Worm (Caenorhabditis elegans): Measurements from ENCODE around the gene clec-55.
A peak's percentile ranks its signal among the peaks of the same experiment; 100 is the strongest.
"Not testable (repeated sequence)": the region's sequence is repeated elsewhere in the genome, so short reads cannot be mapped to it uniquely, and the experiment has no call there.

The clec-55 gene

DNA sequence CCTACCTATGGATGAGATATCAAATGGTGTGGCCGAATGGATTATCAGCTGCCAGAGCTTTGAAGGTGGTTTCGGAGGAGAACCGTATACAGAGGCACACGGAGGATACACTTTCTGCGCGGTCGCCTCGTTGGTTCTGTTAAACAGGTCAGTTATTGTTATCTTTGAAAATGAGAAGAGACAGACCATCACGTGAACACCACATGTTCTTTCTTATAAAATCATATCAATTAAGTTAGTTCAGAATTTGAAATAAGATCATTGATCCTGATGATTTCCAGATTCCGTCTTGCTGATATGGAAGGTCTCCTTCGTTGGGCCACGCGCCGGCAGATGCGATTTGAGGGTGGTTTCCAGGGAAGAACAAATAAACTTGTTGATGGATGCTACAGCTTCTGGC is 30.4 kb upstream of the clec-55 start:
- TF ChIP-seq nhr-129 (tag; optimal IDR thresholded peaks at IDR 0.05) (no peak), ama-1 (optimal IDR thresholded peaks at IDR 0.05) (no peak), nhr-21 (tag; optimal IDR thresholded peaks at IDR 0.05) (peak; percentile 35)

DNA sequence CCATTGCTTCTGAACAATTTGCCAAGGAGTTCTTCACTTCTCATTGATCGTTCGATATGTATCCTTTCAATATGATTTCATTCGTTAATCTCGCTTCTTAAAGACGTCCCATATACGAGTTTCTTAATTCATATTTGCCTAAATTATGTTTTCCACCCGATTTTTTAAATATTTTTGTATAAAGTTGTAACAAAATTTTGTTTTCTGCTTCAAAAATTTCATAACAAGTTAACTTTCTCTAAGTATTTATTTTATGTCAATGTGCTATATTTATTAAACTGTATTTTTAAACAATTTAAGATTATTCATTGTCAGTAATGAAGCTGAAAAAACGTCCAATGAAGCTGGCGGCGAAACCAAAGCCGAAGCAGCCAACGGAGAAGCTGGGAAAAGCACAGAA is 29.7 kb upstream of the clec-55 start, which contains the start of gene F23B12.7:
TSS of gene F23B12.7 (plus strand) at position 301 of the 400 bp plus-strand sequence.
- no peak for TF ChIP-seq unc-55 (GFP tag; optimal IDR thresholded peaks at IDR 0.05)
- TF ChIP-seq unc-39 (tag; optimal IDR thresholded peaks at IDR 0.05), result no peak
- TF ChIP-seq ztf-4 (tag; optimal IDR thresholded peaks at IDR 0.05), result no peak
- TF ChIP-seq peb-1 (tag; optimal IDR thresholded peaks at IDR 0.05), result no peak
- TF ChIP-seq dmd-4 (tag; optimal IDR thresholded peaks at IDR 0.05), result no peak

DNA sequence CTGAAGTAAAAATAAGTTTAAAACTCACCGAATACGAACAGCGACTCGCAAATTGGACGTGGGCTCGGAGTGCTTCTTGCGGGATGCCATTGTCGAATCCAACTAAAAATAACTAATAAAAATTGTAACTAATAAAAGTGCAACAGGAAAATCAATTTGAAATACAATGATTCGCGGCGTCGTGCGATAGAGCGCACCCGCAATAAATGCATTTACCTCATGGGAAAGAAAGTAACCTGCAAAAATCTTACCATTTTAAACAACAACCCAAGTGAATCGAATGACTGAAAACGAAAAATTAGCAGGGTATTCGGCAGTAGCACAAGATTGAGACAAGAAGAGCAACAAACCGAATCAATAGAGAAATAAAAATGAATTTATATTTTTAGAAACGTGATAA is 22.5 kb upstream of the clec-55 start, which contains the start of gene bmk-1:
TSS of gene bmk-1 (minus strand) at position 359 of the 400 bp plus-strand sequence.
- TF ChIP-seq dmd-4 (tag; optimal IDR thresholded peaks at IDR 0.05) (no peak), gmeb-1 (tag; optimal IDR thresholded peaks at IDR 0.05) (peak; percentile 70), lin-39 (tag; optimal IDR thresholded peaks at IDR 0.05) (no peak), snpc-4 (tag; optimal IDR thresholded peaks at IDR 0.05) (no peak), nhr-129 (tag; optimal IDR thresholded peaks at IDR 0.05) (no peak), lin-13 (GFP tag; optimal IDR thresholded peaks at IDR 0.05) (no peak)

DNA sequence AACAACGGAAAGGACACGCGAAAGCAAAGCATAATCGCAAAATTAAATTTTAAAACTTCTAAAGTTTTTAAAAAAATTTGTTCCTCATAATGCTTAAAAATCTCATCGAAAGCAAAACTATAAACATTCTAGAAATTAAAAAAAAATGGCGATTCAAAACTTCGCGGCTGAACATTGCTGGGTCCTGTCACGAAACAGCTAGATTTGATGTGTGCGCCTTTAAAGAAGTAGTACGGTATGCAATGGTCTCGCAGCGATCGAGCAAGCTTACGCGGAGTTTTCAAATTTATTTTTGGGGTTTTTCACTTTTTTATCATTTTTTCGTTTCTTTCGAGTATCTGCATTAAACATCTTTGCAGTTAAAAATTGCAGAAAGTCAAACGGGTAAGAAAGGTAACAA is 22.0 kb upstream of the clec-55 start, which contains the start of gene coh-3:
TSS of gene coh-3 (plus strand) at position 353 of the 400 bp plus-strand sequence.
- TF ChIP-seq sma-3 (GFP tag; optimal IDR thresholded peaks at IDR 0.05), result no peak
- no peak for TF ChIP-seq nhr-6 (tag; optimal IDR thresholded peaks at IDR 0.05)
- no peak for TF ChIP-seq ztf-1 (GFP tag; conservative IDR thresholded peaks at IDR 0.05)
- TF ChIP-seq skn-1 (tag; optimal IDR thresholded peaks at IDR 0.05), result no peak

DNA sequence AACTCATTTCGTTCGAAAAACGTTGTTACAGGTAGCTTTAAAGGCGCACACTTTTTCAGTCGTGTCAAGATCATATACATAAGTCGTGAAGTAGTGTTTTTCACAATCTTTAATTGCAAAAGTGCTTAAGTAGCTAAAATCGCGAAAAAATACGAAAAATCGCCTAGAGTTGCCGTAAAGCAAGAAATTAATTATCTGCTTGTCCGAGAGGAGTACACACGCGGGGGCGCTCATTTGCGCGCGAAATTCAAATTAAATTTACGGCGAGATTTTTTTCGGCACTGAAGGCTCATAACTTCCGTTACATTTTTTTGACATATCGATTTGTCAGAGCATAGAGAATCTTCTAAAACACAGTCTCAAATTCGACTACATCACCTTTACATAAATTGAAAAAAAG is 19.0 kb upstream of the clec-55 start:
- TF ChIP-seq gmeb-1 (tag; optimal IDR thresholded peaks at IDR 0.05), result no peak
- no peak for TF ChIP-seq nhr-10 (tag; optimal IDR thresholded peaks at IDR 0.05)
- TF ChIP-seq lin-13 (GFP tag; optimal IDR thresholded peaks at IDR 0.05), result no peak
- no peak for TF ChIP-seq ztf-1 (GFP tag; conservative IDR thresholded peaks at IDR 0.05)
- TF ChIP-seq nhr-77 (tag; optimal IDR thresholded peaks at IDR 0.05), result no peak
- no peak for TF ChIP-seq lin-11 (tag; optimal IDR thresholded peaks at IDR 0.05)
- TF ChIP-seq ama-1 (optimal IDR thresholded peaks at IDR 0.05), result no peak
- no peak for TF ChIP-seq nhr-237 (tag; optimal IDR thresholded peaks at IDR 0.05)
- no peak for TF ChIP-seq nhr-129 (tag; optimal IDR thresholded peaks at IDR 0.05)
- no peak for TF ChIP-seq Y55F3AM.14 (GFP tag; optimal IDR thresholded peaks at IDR 0.05)
- no peak for TF ChIP-seq nhr-21 (tag; optimal IDR thresholded peaks at IDR 0.05)
- no peak for TF ChIP-seq lin-39 (tag; optimal IDR thresholded peaks at IDR 0.05)

DNA sequence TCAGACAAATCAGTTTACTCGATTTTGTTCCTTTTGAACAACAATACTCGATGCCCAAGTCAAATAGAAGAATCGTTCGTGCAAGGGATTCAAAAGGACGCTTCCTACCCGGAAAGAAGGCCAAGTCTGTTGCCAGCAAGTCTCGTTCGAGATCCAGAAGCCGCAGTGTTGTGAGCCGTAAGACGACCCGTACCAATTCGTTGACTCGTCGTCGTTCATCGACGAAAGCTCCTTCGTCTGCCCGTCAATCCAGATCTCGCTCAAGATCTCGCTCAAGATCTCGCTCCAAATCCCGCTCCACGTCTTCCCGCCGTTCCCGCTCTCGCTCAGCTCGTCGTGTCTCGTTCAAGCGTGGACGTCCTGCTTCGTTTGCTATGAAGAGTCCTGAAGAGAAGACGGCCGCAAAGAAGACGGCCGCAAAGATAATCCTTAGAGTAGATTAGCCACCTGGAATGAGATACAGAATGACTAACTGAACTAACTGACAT is 18.4 kb upstream of the clec-55 start, which contains the start of gene F08H9.2:
TSS of gene F08H9.2 (plus strand) at position 51 of the 488 bp plus-strand sequence.
- TF ChIP-seq unc-55 (GFP tag; optimal IDR thresholded peaks at IDR 0.05), result no peak
- no peak for TF ChIP-seq lin-39 (tag; optimal IDR thresholded peaks at IDR 0.05)
- no peak for TF ChIP-seq nhr-25 (tag; optimal IDR thresholded peaks at IDR 0.05)

DNA sequence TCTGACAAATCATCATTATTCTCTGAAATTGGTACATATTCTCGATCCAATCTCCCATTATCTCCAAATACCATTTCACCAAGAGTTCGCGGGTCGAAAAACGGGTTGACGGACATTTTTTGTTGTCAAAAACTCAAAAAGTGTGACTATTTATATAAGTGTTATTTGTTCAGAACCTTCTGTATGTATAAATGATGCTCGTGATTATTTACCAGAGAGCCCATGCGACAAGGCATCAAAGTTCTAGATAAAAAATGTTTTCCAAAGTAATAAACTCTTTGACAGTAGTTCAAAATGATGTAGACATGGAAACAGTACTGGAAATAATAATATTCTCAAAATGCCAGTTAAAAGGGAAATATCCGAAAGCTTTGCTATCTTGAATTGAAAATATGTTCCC is 16.4 kb upstream of the clec-55 start:
- TF ChIP-seq lin-39 (tag; optimal IDR thresholded peaks at IDR 0.05) (no peak), gmeb-1 (tag; optimal IDR thresholded peaks at IDR 0.05) (no peak), ama-1 (optimal IDR thresholded peaks at IDR 0.05) (no peak), ztf-11 (tag; optimal IDR thresholded peaks at IDR 0.05) (no peak), C34F6.9 (tag; optimal IDR thresholded peaks at IDR 0.05) (no peak), lin-11 (tag; optimal IDR thresholded peaks at IDR 0.05) (no peak)

DNA sequence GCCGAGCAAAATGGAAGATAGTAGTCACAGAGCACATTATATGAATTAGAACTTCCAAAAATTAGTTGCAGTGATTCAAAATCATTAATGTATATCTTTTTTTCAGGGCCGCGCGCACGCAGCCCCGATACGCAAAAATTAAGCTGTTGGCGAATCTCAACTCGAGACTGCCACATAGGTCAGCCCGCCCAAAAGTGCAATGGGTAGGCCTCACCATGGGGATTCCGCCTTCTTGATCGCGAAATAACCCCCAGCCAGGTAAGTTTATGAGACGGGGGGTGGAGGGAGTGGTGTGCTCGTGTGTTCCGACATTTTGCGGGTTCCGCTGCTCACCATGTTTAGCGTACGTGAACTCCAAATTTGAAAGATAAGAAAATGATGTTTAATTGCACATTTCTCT is 16.0 kb upstream of the clec-55 start, which contains the start of gene F08H9.3:
TSS of gene F08H9.3 (minus strand) at position 252 of the 400 bp plus-strand sequence.
- peak; percentile 9 for TF ChIP-seq gmeb-1 (tag; optimal IDR thresholded peaks at IDR 0.05)
- peak; percentile 85 for TF ChIP-seq snpc-4 (tag; optimal IDR thresholded peaks at IDR 0.05)
- peak; percentile 39 for TF ChIP-seq sma-9 (GFP tag; optimal IDR thresholded peaks at IDR 0.05)
- TF ChIP-seq sma-9 (tag; optimal IDR thresholded peaks at IDR 0.05), result not testable (repeated sequence)
